Worm (Caenorhabditis elegans): Measurements from ENCODE around the gene frpr-19.

Gene frpr-19

DNA sequence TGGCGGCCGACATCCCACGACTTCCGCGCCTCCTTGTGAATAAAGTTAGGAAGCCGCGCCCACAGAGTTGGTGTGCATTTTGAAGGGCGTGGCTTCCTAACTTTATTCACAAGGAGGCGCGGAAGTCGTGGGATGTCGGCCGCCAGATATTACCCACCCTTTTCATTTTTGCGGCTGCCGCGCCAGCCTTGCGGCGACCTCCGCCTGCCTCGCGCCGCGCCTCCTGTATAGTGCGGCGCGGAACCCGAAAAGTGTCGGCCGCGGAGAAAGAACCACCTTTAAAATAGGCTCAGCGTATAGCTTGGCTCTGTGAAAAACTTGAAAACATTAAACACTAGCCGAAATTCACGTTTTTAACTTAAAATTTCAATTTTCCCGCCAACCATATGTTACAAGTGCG lies 18.0 kb downstream of the frpr-19 start:
- no peak for TF ChIP-seq ceh-82 (tag; optimal IDR thresholded peaks at IDR 0.05)

DNA sequence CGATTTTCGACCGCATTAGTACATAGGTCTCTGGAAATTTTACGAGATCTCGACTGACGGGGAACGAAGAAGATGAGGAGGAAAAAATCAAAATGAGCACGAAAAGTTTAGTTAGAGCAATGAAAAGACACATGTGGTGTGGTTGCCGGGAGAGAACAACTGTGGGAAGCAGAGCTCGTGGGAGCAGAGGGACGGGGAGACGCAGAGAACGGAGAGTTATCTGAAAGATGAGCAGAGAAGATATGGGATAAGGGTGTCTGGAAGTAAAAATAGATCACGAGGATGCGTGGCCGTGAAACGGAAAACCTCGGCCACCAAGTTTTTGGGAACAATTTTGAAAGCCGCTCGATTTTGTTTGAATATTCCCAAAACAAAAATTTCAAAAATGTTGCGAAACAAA lies 19.9 kb downstream of the frpr-19 start, which contains the start of gene Y41D4A.7:
Y41D4A.7 (minus strand) TSS at position 18 of the 400 bp plus-strand sequence.
- TF ChIP-seq R02D3.7 (tag; optimal IDR thresholded peaks at IDR 0.05) = no peak
- TF ChIP-seq ceh-16 (tag; optimal IDR thresholded peaks at IDR 0.05) = no peak
- TF ChIP-seq gmeb-1 (tag; optimal IDR thresholded peaks at IDR 0.05) = no peak
- no peak for TF ChIP-seq ama-1 (optimal IDR thresholded peaks at IDR 0.05)
- TF ChIP-seq unc-55 (GFP tag; optimal IDR thresholded peaks at IDR 0.05) = no peak
- no peak for TF ChIP-seq unc-62 (GFP tag; optimal IDR thresholded peaks at IDR 0.05)
- TF ChIP-seq nhr-129 (tag; optimal IDR thresholded peaks at IDR 0.05) = peak; percentile 50
- no peak for TF ChIP-seq Y55F3AM.14 (GFP tag; optimal IDR thresholded peaks at IDR 0.05)
- no peak for TF ChIP-seq nhr-25 (tag; optimal IDR thresholded peaks at IDR 0.05)
- TF ChIP-seq C34F6.9 (tag; optimal IDR thresholded peaks at IDR 0.05) = peak; percentile 22
- TF ChIP-seq mbf-1 (tag; optimal IDR thresholded peaks at IDR 0.05) = no peak
- no peak for TF ChIP-seq ztf-11 (tag; optimal IDR thresholded peaks at IDR 0.05)
- TF ChIP-seq mdl-1 (tag; optimal IDR thresholded peaks at IDR 0.05) = no peak
- no peak for TF ChIP-seq blmp-1 (tag; optimal IDR thresholded peaks at IDR 0.05; ENCODE audit: insufficient read depth)
- TF ChIP-seq aly-2 (tag; optimal IDR thresholded peaks at IDR 0.05) = no peak
- TF ChIP-seq nhr-10 (tag; optimal IDR thresholded peaks at IDR 0.05) = no peak
- TF ChIP-seq F13H6.1 (tag; optimal IDR thresholded peaks at IDR 0.05) = peak; percentile 49
- TF ChIP-seq ZK546.5 (tag; optimal IDR thresholded peaks at IDR 0.05) = no peak
- TF ChIP-seq sma-9 (GFP tag; optimal IDR thresholded peaks at IDR 0.05) = no peak
- TF ChIP-seq sma-9 (tag; optimal IDR thresholded peaks at IDR 0.05) = no peak
- peak in 1 of 2 experiments; percentile 26 for TF ChIP-seq lsy-2 (tag; optimal IDR thresholded peaks at IDR 0.05)
- TF ChIP-seq nhr-77 (tag; optimal IDR thresholded peaks at IDR 0.05) = no peak

DNA sequence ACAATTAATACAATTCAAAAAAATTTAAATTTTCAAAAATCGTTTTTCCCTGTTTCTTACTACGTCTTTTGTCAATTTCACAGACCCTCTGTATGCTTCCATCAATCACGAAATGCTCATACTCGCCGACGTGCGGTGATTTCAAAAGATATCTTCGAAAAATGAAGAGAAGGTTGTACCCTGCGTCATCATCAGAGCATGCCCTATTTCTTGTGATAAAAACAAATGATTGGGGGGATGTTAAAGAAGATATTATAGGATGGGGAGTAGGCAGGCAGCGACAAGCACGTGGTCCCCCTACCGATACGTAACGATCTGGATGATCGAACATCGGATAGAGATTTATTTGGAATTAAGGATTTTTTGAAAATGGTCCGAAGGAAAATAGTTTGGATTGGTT lies 22.9 kb downstream of the frpr-19 start:
- no peak for TF ChIP-seq snpc-4 (tag; optimal IDR thresholded peaks at IDR 0.05)
- peak; percentile 52 for TF ChIP-seq nhr-129 (tag; optimal IDR thresholded peaks at IDR 0.05)
- peak in 1 of 2 experiments; percentile 20 for TF ChIP-seq lsy-2 (tag; optimal IDR thresholded peaks at IDR 0.05)
- TF ChIP-seq alr-1 (tag; optimal IDR thresholded peaks at IDR 0.05) = no peak
- TF ChIP-seq C34F6.9 (tag; optimal IDR thresholded peaks at IDR 0.05) = peak; percentile 17
- TF ChIP-seq ztf-4 (tag; optimal IDR thresholded peaks at IDR 0.05) = no peak

DNA sequence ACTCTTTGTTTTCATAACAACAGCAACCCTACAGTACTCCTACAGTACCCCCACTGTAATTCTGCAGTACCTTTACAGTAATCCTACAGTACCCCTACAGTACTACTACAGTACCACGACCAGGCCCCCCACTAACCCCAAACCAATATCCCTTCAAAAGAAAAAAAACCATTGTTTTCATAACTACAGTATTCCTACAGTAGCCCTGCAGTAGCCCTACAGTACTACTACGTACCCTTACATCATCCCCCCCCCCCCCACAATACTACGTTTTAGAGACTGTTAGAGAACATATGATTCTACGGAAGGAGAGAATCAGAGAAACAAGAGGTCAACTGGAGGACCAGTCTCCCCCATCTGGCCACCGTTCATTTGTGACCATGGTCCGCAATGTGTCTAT lies 28.0 kb downstream of the frpr-19 start, which contains the start of gene Y41D4A.3:
Y41D4A.3 (plus strand) TSS at position 301 of the 400 bp plus-strand sequence.
- TF ChIP-seq lin-13 (GFP tag; optimal IDR thresholded peaks at IDR 0.05) = no peak
- no peak for TF ChIP-seq nhr-10 (tag; optimal IDR thresholded peaks at IDR 0.05)
- no peak for TF ChIP-seq peb-1 (tag; optimal IDR thresholded peaks at IDR 0.05)
- TF ChIP-seq sma-3 (GFP tag; optimal IDR thresholded peaks at IDR 0.05) = no peak
- TF ChIP-seq ama-1 (optimal IDR thresholded peaks at IDR 0.05) = no peak
- no peak for TF ChIP-seq nhr-21 (tag; optimal IDR thresholded peaks at IDR 0.05)
- TF ChIP-seq blmp-1 (tag; optimal IDR thresholded peaks at IDR 0.05; ENCODE audit: insufficient read depth) = no peak
- TF ChIP-seq alr-1 (tag; optimal IDR thresholded peaks at IDR 0.05) = no peak
- TF ChIP-seq lin-11 (tag; optimal IDR thresholded peaks at IDR 0.05) = no peak
- TF ChIP-seq ceh-82 (tag; optimal IDR thresholded peaks at IDR 0.05) = no peak
- TF ChIP-seq nhr-11 (tag; optimal IDR thresholded peaks at IDR 0.05) = no peak
- no peak for TF ChIP-seq gmeb-1 (tag; optimal IDR thresholded peaks at IDR 0.05)
- TF ChIP-seq nhr-12 (tag; optimal IDR thresholded peaks at IDR 0.05) = no peak
- TF ChIP-seq nhr-129 (tag; optimal IDR thresholded peaks at IDR 0.05) = no peak
- no peak for TF ChIP-seq C34F6.9 (tag; optimal IDR thresholded peaks at IDR 0.05)
- no peak for TF ChIP-seq crh-2 (tag; optimal IDR thresholded peaks at IDR 0.05)
- no peak for TF ChIP-seq snpc-4 (tag; optimal IDR thresholded peaks at IDR 0.05)
- TF ChIP-seq ztf-11 (tag; optimal IDR thresholded peaks at IDR 0.05) = no peak
- TF ChIP-seq nhr-77 (tag; optimal IDR thresholded peaks at IDR 0.05) = no peak

DNA sequence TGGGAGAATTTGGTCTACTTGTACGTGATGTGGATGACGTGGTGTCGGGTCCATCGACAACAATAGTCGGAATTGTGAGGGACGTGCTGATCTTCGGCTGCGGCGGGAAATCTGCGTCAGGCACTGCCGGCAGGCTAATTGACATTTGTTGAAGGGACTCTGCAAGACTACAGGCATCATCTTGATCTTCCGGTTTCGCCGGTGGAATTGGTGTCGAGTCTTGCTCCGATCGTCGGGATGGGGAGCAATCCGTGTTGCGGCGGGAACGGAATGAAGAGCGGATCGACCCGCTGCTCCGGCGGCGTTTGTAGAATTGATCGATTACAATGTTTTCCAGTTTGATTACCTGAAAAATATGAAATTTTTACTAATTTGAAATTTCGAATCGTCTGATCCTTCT lies 29.0 kb downstream of the frpr-19 start:
- TF ChIP-seq ztf-1 (GFP tag; conservative IDR thresholded peaks at IDR 0.05) = no peak
- no peak for TF ChIP-seq lin-13 (GFP tag; optimal IDR thresholded peaks at IDR 0.05)
- no peak for TF ChIP-seq nhr-129 (tag; optimal IDR thresholded peaks at IDR 0.05)
- TF ChIP-seq lsy-2 (tag; optimal IDR thresholded peaks at IDR 0.05) = no peak
- no peak for TF ChIP-seq fos-1 (tag; optimal IDR thresholded peaks at IDR 0.05)
- TF ChIP-seq ztf-11 (tag; optimal IDR thresholded peaks at IDR 0.05) = no peak
- no peak for TF ChIP-seq C34F6.9 (tag; optimal IDR thresholded peaks at IDR 0.05)
- no peak for TF ChIP-seq gmeb-1 (tag; optimal IDR thresholded peaks at IDR 0.05)
- TF ChIP-seq mdl-1 (tag; optimal IDR thresholded peaks at IDR 0.05) = no peak
- no peak for TF ChIP-seq nhr-23 (tag; optimal IDR thresholded peaks at IDR 0.05)

All from whole organism, L2 larva.